Worm (Caenorhabditis elegans) whole organism, mixed stage, embryonic: Measurements from ENCODE around the gene prcc-1.

Source experiments
- blmp-1 ChIP-seq: fragments of 150-350 bp; optimal IDR thresholded peaks from 2 replicates; lab custom pipeline; 2014; ENCODE audit warnings: missing biosample characterization, missing genetic modification characterization
- mab-5 ChIP-seq: fragments of 150-350 bp; optimal IDR thresholded peaks from 2 replicates; lab custom pipeline; 2014; ENCODE audit warnings: missing biosample characterization, missing genetic modification characterization
- nhr-12 ChIP-seq: fragments of 150-350 bp; optimal IDR thresholded peaks from 2 replicates; lab custom pipeline; 2014; ENCODE audit warnings: missing biosample characterization, missing genetic modification characterization
- nhr-28 ChIP-seq: fragments of 150-350 bp; optimal IDR thresholded peaks from 2 replicates; lab custom pipeline; 2014; ENCODE audit warnings: missing biosample characterization, missing genetic modification characterization
- snpc-4 ChIP-seq: fragments of 150-350 bp; optimal IDR thresholded peaks from 2 replicates; lab custom pipeline; 2014; ENCODE audit warnings: missing biosample characterization, missing genetic modification characterization
- sptf-1 ChIP-seq: sonication (generic microtip); optimal IDR thresholded peaks from 2 replicates; lab custom pipeline; 2017; ENCODE audit warnings: mild to moderate bottlenecking, missing genetic modification characterization, moderate library complexity, missing compliant biosample characterization
- unc-39 ChIP-seq: fragments of 150-350 bp; optimal IDR thresholded peaks from 2 replicates; lab custom pipeline; 2014; ENCODE audit warnings: missing biosample characterization, missing genetic modification characterization
- unc-62 ChIP-seq: fragments of 150-350 bp; optimal IDR thresholded peaks from 2 replicates; lab custom pipeline; 2014; ENCODE audit warnings: missing biosample characterization, missing genetic modification reagents, missing genetic modification characterization
- ztf-11 ChIP-seq: fragments of 150-350 bp; optimal IDR thresholded peaks from 2 replicates; lab custom pipeline; 2014; ENCODE audit warnings: missing biosample characterization, missing genetic modification characterization

- TF ChIP-seq sptf-1 (tag; lab: Kevin White, UChicago) = no peak
- no peak for TF ChIP-seq mab-5 (tag; lab: Kevin White, UChicago)
- TF ChIP-seq unc-62 = no peak
- TF ChIP-seq unc-39 = no peak
- no peak for TF ChIP-seq ztf-11 (tag; lab: Kevin White, UChicago)
- no peak for TF ChIP-seq blmp-1 (tag; lab: Kevin White, UChicago)
- no peak for TF ChIP-seq nhr-28
- no peak for TF ChIP-seq snpc-4 (tag; lab: Kevin White, UChicago)
- TF ChIP-seq nhr-12 = no peak
Measured at ce11 chrIV:13048157-13048556, 45.4 kb downstream of the prcc-1 start, which contains the start of gene scl-10.
